Fruit fly (Drosophila melanogaster) whole organism, embryonic: Measurements from ENCODE around the gene Fer2.

Experiments
- ATbp ChIP-seq: fragments of 200-800 bp; sonication (Bioruptor generic); optimal IDR thresholded peaks from 2 replicates; lab custom pipeline; 2017; ENCODE audit warnings: missing biosample characterization, mild to moderate bottlenecking, missing genetic modification characterization, missing genetic modification reagents
- Awh ChIP-seq: fragments of 200-800 bp; sonication (Bioruptor generic); IDR thresholded peaks from 2 replicates; pipeline ENCODE4, ENCODE4 v1.3.6; 2022; ENCODE audit warnings: missing biosample characterization, missing genetic modification characterization
- CG10267 ChIP-seq: fragments of 200-800 bp; sonication (Bioruptor generic); optimal IDR thresholded peaks from 2 replicates; lab custom pipeline; 2018; ENCODE audit warnings: missing biosample characterization, mild to moderate bottlenecking, missing genetic modification characterization, moderate library complexity
- CG10366 ChIP-seq: fragments of 200-800 bp; sonication (Bioruptor generic); IDR thresholded peaks from 2 replicates; pipeline ENCODE4 v1.3.6; 2022; ENCODE audit warnings: missing biosample characterization, missing genetic modification characterization
- CG10979 ChIP-seq: fragments of 200-800 bp; sonication (Bioruptor generic); optimal IDR thresholded peaks from 2 replicates; lab custom pipeline; 2018; ENCODE audit warnings: missing biosample characterization, mild to moderate bottlenecking, missing genetic modification characterization, moderate library complexity
- CG12104 ChIP-seq: fragments of 200-800 bp; sonication (Bioruptor generic); optimal IDR thresholded peaks from 3 replicates; lab custom pipeline; 2016; ENCODE audit warnings: missing biosample characterization, missing genetic modification characterization
- CG15011 ChIP-seq: fragments of 200-800 bp; sonication (Bioruptor generic); optimal IDR thresholded peaks from 3 replicates; lab custom pipeline; 2018; ENCODE audit warnings: missing biosample characterization, mild to moderate bottlenecking, missing genetic modification characterization
- CG17359 ChIP-seq: fragments of 200-800 bp; sonication (Bioruptor generic); optimal IDR thresholded peaks from 3 replicates; lab custom pipeline; 2018; ENCODE audit warnings: missing biosample characterization, mild to moderate bottlenecking, missing genetic modification characterization, moderate library complexity
- CG18262 ChIP-seq: fragments of 200-800 bp; optimal IDR thresholded peaks from 3 replicates; lab custom pipeline; 2019; ENCODE audit warnings: missing biosample characterization, mild to moderate bottlenecking, missing genetic modification characterization, moderate library complexity
- CG18764 ChIP-seq: fragments of 200-800 bp; sonication (Bioruptor generic); optimal IDR thresholded peaks from 3 replicates; lab custom pipeline; 2016; ENCODE audit warnings: missing biosample characterization, missing genetic modification characterization
- CG2199 ChIP-seq: fragments of 200-800 bp; sonication (Bioruptor generic); IDR thresholded peaks from 3 replicates; pipeline ENCODE4 v1.3.6; 2022; ENCODE audit warnings: missing biosample characterization, missing genetic modification characterization
- CG2712 ChIP-seq: fragments of 200-800 bp; optimal IDR thresholded peaks from 3 replicates; lab custom pipeline; 2019; ENCODE audit warnings: missing biosample characterization, mild to moderate bottlenecking, missing genetic modification characterization, moderate library complexity
- CG31441 ChIP-seq: fragments of 200-800 bp; sonication (Bioruptor generic); IDR thresholded peaks from 2 replicates; pipeline ENCODE4 v1.3.6; 2022; ENCODE audit warnings: missing biosample characterization, missing genetic modification characterization
- CG3726 ChIP-seq: fragments of 200-800 bp; sonication (Bioruptor generic); IDR thresholded peaks from 3 replicates; pipeline ENCODE4, ENCODE4 v1.3.6; 2022; ENCODE audit warnings: missing biosample characterization, missing genetic modification characterization
- CG3838 ChIP-seq: fragments of 200-800 bp; sonication (Bioruptor generic); optimal IDR thresholded peaks from 3 replicates; lab custom pipeline; 2016; ENCODE audit warnings: missing biosample characterization, missing genetic modification characterization
- CG4404 ChIP-seq: fragments of 200-800 bp; sonication (Bioruptor generic); IDR thresholded peaks from 2 replicates; pipeline ENCODE4 v1.3.6; 2022; ENCODE audit warnings: missing biosample characterization, missing genetic modification characterization
- CG4424 ChIP-seq: fragments of 200-800 bp; sonication (Bioruptor generic); optimal IDR thresholded peaks from 3 replicates; lab custom pipeline; 2016; ENCODE audit warnings: missing biosample characterization, missing genetic modification characterization
- CG4730 ChIP-seq: fragments of 200-800 bp; sonication (Bioruptor generic); IDR thresholded peaks from 2 replicates; pipeline ENCODE4 v1.3.6; 2022; ENCODE audit warnings: missing biosample characterization, missing genetic modification characterization
- CG6175 ChIP-seq: fragments of 200-800 bp; sonication (Bioruptor generic); IDR thresholded peaks from 3 replicates; pipeline ENCODE4 v1.3.6; 2022; ENCODE audit warnings: missing biosample characterization, missing genetic modification characterization
- CG7271 ChIP-seq: fragments of 200-800 bp; sonication (Bioruptor generic); optimal IDR thresholded peaks from 2 replicates; lab custom pipeline; 2018; ENCODE audit warnings: missing biosample characterization, mild to moderate bottlenecking, missing genetic modification characterization, moderate library complexity
- Dad ChIP-seq: fragments of 200-800 bp; sonication (Bioruptor generic); optimal IDR thresholded peaks from 3 replicates; lab custom pipeline; 2016; ENCODE audit warnings: missing biosample characterization, missing genetic modification characterization
- Dfd ChIP-seq, 2 experiments: fragments of >200 bp; optimal IDR thresholded peaks; 2 replicates each; lab custom pipeline; 2017; ENCODE audit warnings: missing biosample characterization in 2 of 2, missing genetic modification characterization in 2 of 2
- Dref ChIP-seq: fragments of 200-800 bp; sonication (Bioruptor generic); IDR thresholded peaks from 2 replicates; pipeline ENCODE4 v1.3.6; 2022; ENCODE audit warnings: missing biosample characterization, missing genetic modification characterization
- Gug ChIP-seq: fragments of 200-800 bp; sonication (Bioruptor generic); IDR thresholded peaks from 4 replicates; pipeline ENCODE4 v1.3.6; 2022; ENCODE audit warnings: missing biosample characterization, missing genetic modification characterization
- Hsf ChIP-seq: fragments of 200-800 bp; sonication (Bioruptor generic); optimal IDR thresholded peaks from 3 replicates; lab custom pipeline; 2016; ENCODE audit warnings: missing biosample characterization, missing genetic modification characterization
- MTF-1 ChIP-seq: fragments of 200-800 bp; sonication (Bioruptor generic); optimal IDR thresholded peaks from 2 replicates; lab custom pipeline; 2018; ENCODE audit warnings: missing biosample characterization, mild to moderate bottlenecking, missing genetic modification characterization, borderline replicate concordance
- Oli ChIP-seq: fragments of 200-800 bp; sonication (Bioruptor generic); optimal IDR thresholded peaks from 2 replicates; lab custom pipeline; 2018; ENCODE audit warnings: missing biosample characterization, mild to moderate bottlenecking, missing genetic modification characterization, moderate library complexity
- Opbp ChIP-seq: fragments of 200-800 bp; sonication (Bioruptor generic); IDR thresholded peaks from 3 replicates; pipeline ENCODE4 v1.3.6; 2022; ENCODE audit warnings: missing biosample characterization, missing genetic modification characterization; ENCODE audit not compliant: partially characterized antibody
- Poxn ChIP-seq: fragments of 200-800 bp; sonication (Bioruptor generic); IDR thresholded peaks from 2 replicates; pipeline ENCODE4 v1.3.6; 2022; ENCODE audit warnings: missing biosample characterization, missing genetic modification characterization
- Scr ChIP-seq: fragments of 200-800 bp; sonication (Bioruptor generic); IDR thresholded peaks from 2 replicates; pipeline ENCODE4 v1.3.6; 2022; ENCODE audit warnings: missing biosample characterization, missing genetic modification characterization; ENCODE audit not compliant: partially characterized antibody
- Sry-δ ChIP-seq: fragments of 200-800 bp; sonication (Bioruptor generic); optimal IDR thresholded peaks from 2 replicates; lab custom pipeline; 2016; ENCODE audit warnings: missing biosample characterization, missing genetic modification characterization
- Ssrp ChIP-seq: fragments of 200-800 bp; sonication (Bioruptor generic); optimal IDR thresholded peaks from 2 replicates; lab custom pipeline; 2018; ENCODE audit warnings: missing biosample characterization, mild to moderate bottlenecking, missing genetic modification characterization, moderate library complexity
- ab ChIP-seq: fragments of 200-800 bp; sonication (Bioruptor generic); optimal IDR thresholded peaks from 2 replicates; lab custom pipeline; 2016; ENCODE audit warnings: missing biosample characterization, missing genetic modification characterization
- abd-A ChIP-seq: fragments of 200-800 bp; sonication (Bioruptor generic); optimal IDR thresholded peaks from 3 replicates; lab custom pipeline; 2019; ENCODE audit warnings: missing biosample characterization, mild to moderate bottlenecking, missing genetic modification characterization, moderate library complexity
- caup ChIP-seq: fragments of 200-800 bp; sonication (Bioruptor generic); optimal IDR thresholded peaks from 3 replicates; lab custom pipeline; 2017; ENCODE audit warnings: missing biosample characterization, mild to moderate bottlenecking, missing genetic modification characterization, moderate library complexity; ENCODE audit not compliant: severe bottlenecking
- da ChIP-seq: fragments of 200-800 bp; sonication (Bioruptor generic); optimal IDR thresholded peaks from 2 replicates; lab custom pipeline; 2016; ENCODE audit warnings: missing biosample characterization, missing genetic modification characterization
- ems ChIP-seq: fragments of 200-800 bp; sonication (Bioruptor generic); optimal IDR thresholded peaks from 3 replicates; lab custom pipeline; 2016; ENCODE audit warnings: missing biosample characterization, missing genetic modification characterization
- fd64A ChIP-seq: fragments of 200-800 bp; sonication (Bioruptor generic); optimal IDR thresholded peaks from 3 replicates; lab custom pipeline; 2018; ENCODE audit warnings: missing biosample characterization, mild to moderate bottlenecking, missing genetic modification characterization
- ftz-f1 ChIP-seq: fragments of 200-800 bp; sonication (Bioruptor generic); optimal IDR thresholded peaks from 2 replicates; lab custom pipeline; 2016; ENCODE audit warnings: missing biosample characterization, missing genetic modification characterization
- gsb ChIP-seq: fragments of 200-800 bp; sonication (Bioruptor generic); IDR thresholded peaks from 2 replicates; pipeline ENCODE4 v1.3.6; 2022; ENCODE audit warnings: missing biosample characterization, missing genetic modification characterization
- her ChIP-seq: fragments of 200-800 bp; sonication (Bioruptor generic); optimal IDR thresholded peaks from 2 replicates; lab custom pipeline; 2016; ENCODE audit warnings: missing biosample characterization, missing genetic modification characterization
- kni ChIP-seq: fragments of 200-800 bp; sonication (Bioruptor generic); optimal IDR thresholded peaks from 3 replicates; lab custom pipeline; 2017; ENCODE audit warnings: mild to moderate bottlenecking, missing biosample characterization, missing genetic modification reagents, missing genetic modification characterization
- nom ChIP-seq: fragments of 200-800 bp; sonication (Bioruptor generic); optimal IDR thresholded peaks from 2 replicates; lab custom pipeline; 2017; ENCODE audit warnings: missing biosample characterization, missing genetic modification characterization, mild to moderate bottlenecking, moderate library complexity, missing genetic modification reagents
- phol ChIP-seq: fragments of 200-800 bp; sonication (Bioruptor generic); optimal IDR thresholded peaks from 3 replicates; lab custom pipeline; 2018; ENCODE audit warnings: missing biosample characterization, mild to moderate bottlenecking, missing genetic modification characterization, moderate library complexity
- pnt ChIP-seq: fragments of 200-800 bp; sonication (Bioruptor generic); optimal IDR thresholded peaks from 3 replicates; lab custom pipeline; 2016; ENCODE audit warnings: missing biosample characterization, missing genetic modification characterization
- sens ChIP-seq: fragments of 200-800 bp; sonication (Bioruptor generic); peaks from one replicate; lab custom pipeline; 2016; ENCODE audit warnings: missing biosample characterization, missing genetic modification characterization
- so ChIP-seq: fragments of 200-800 bp; sonication (Bioruptor generic); IDR thresholded peaks from 3 replicates; pipeline ENCODE4 v1.3.6; 2022; ENCODE audit warnings: missing biosample characterization, missing genetic modification characterization
- ssp ChIP-seq: fragments of 200-800 bp; sonication (Bioruptor generic); IDR thresholded peaks from 2 replicates; pipeline ENCODE4 v1.3.6; 2022; ENCODE audit warnings: missing biosample characterization, missing genetic modification characterization
- unpg ChIP-seq: fragments of 200-800 bp; sonication (Bioruptor generic); optimal IDR thresholded peaks from 3 replicates; lab custom pipeline; 2018; ENCODE audit warnings: missing biosample characterization, mild to moderate bottlenecking, missing genetic modification characterization, moderate library complexity

The Fer2 gene

dm6 chr3R:16146632-16147453, 4.3 kb downstream of the Fer2 start, which contains the start of the genes Mic26-27 and CG5916 (continued):
- TF ChIP-seq CG12104: peak; percentile 70
- TF ChIP-seq unpg (GFP tag; lab: Kevin White, UChicago): peak; percentile 60
- peak; percentile 85 for TF ChIP-seq CG2712 (tag; lab: Kevin White, UChicago)
- TF ChIP-seq Sry-δ: peak; percentile 94
- TF ChIP-seq Oli: peak; percentile 36
- peak; percentile 71 for TF ChIP-seq CG18262 (tag; lab: Kevin White, UChicago)
- peak; percentile 73 for TF ChIP-seq Gug (GFP tag; lab: Robert Waterston, UW)
- peak; percentile 94 for TF ChIP-seq sens
- TF ChIP-seq ssp (GFP tag; lab: Robert Waterston, UW): peak; percentile 88
- TF ChIP-seq Ssrp (tag; lab: Kevin White, UChicago): peak; percentile 88
- peak; percentile 83 for TF ChIP-seq pnt (GFP tag; lab: Kevin White, UChicago)
- TF ChIP-seq CG2199 (GFP tag; lab: Robert Waterston, UW): no peak; the same call in 1 of the 3 replicates
- no peak for TF ChIP-seq MTF-1
- no peak for TF ChIP-seq Poxn (GFP tag; lab: Robert Waterston, UW)
- no peak for TF ChIP-seq ATbp (GFP tag; lab: Kevin White, UChicago)
- TF ChIP-seq CG4730 (GFP tag; lab: Robert Waterston, UW): peak; percentile 71
- peak; percentile 79 for TF ChIP-seq CG31441
- peak; percentile 82 for TF ChIP-seq ab (GFP tag; lab: Kevin White, UChicago)
- peak; percentile 99 for TF ChIP-seq CG18764 (GFP tag; lab: Kevin White, UChicago)
- no peak for TF ChIP-seq Awh
- TF ChIP-seq her (GFP tag; lab: Kevin White, UChicago): peak; percentile 75
- peak; percentile 93 for TF ChIP-seq CG4404
- TF ChIP-seq CG15011 (GFP tag; lab: Kevin White, UChicago): no peak
- TF ChIP-seq CG10979 (tag; lab: Kevin White, UChicago): peak; percentile 93
- TF ChIP-seq CG10366 (GFP tag; lab: Robert Waterston, UW): peak; percentile 89
- no peak for TF ChIP-seq Dfd (GFP tag; optimal IDR thresholded peaks at IDR 0.05; lab: Kevin White, UChicago)
- peak; percentile 29 for TF ChIP-seq CG17359 (tag; lab: Kevin White, UChicago)
- TF ChIP-seq fd64A (GFP tag; lab: Kevin White, UChicago): no peak
- peak; percentile 97 for TF ChIP-seq phol (tag; lab: Kevin White, UChicago)
- peak; percentile 82 for TF ChIP-seq kni (GFP tag; lab: Kevin White, UChicago)
- TF ChIP-seq Scr (GFP tag; lab: Robert Waterston, UW): peak; percentile 99
- no peak for TF ChIP-seq CG3726 (GFP tag; lab: Robert Waterston, UW)
- peak; percentile 78 for TF ChIP-seq CG4424 (GFP tag; lab: Kevin White, UChicago)
- peak; percentile 95 for TF ChIP-seq Hsf
- peak; percentile 60 for TF ChIP-seq gsb (GFP tag; lab: Robert Waterston, UW)
- TF ChIP-seq CG3838 (GFP tag; lab: Kevin White, UChicago): peak; percentile 42
- no peak for TF ChIP-seq CG7271 (tag; lab: Kevin White, UChicago)
- peak; percentile 37; the same call in 1 of the 2 replicates for TF ChIP-seq Dref (GFP tag; lab: Robert Waterston, UW)
- peak; percentile 64 for TF ChIP-seq Dad (GFP tag; lab: Kevin White, UChicago)
- no peak for TF ChIP-seq nom (GFP tag; lab: Kevin White, UChicago)
- peak; percentile 90 for TF ChIP-seq da
- peak; percentile 69 for TF ChIP-seq CG10267 (tag; lab: Kevin White, UChicago)
- peak; percentile 33 for TF ChIP-seq caup (GFP tag; lab: Kevin White, UChicago)
- TF ChIP-seq CG6175: peak; percentile 32; the same call in 1 of the 3 replicates
- no peak for TF ChIP-seq abd-A
- TF ChIP-seq ftz-f1 (GFP tag; lab: Kevin White, UChicago): peak; percentile 85
- peak; percentile 69; the same call in 1 of the 3 replicates for TF ChIP-seq so (GFP tag; lab: Robert Waterston, UW)
- peak; percentile 56 for TF ChIP-seq ems (GFP tag; lab: Kevin White, UChicago)
- peak; percentile 98 for TF ChIP-seq Opbp
